Fruit fly (Drosophila melanogaster): ENCODE data around the gene CG18789.

DNA sequence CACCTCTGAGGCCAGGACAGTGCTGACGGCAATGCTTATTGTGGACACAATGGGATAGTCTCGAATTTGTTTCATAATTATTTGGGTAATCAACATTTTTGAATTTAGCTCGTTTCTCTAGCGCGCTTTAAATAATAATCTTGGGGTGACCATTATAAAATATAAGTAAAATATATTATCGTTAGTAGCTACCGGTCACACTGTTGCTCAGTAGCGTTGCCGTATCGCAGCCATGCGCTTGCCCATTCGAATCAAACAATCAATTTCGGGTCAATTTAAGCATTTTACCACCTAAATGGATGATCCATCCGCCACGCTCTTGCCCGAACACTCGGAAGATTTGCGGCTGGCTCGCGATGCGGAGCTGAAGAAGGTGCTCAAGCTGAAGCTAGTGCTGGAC lies 5.5 kb downstream of the CG18789 start, which contains the start of the genes zuc and dgt2:
- TF ChIP-seq CG6276 (GFP tag; optimal IDR thresholded peaks at IDR 0.05) (no peak), acj6 (GFP tag; optimal IDR thresholded peaks at IDR 0.05) (no peak), Gug (GFP tag; IDR thresholded peaks at IDR 0.05) (no peak), CG15336 (GFP tag; IDR thresholded peaks at IDR 0.05) (no peak), net (GFP tag; optimal IDR thresholded peaks at IDR 0.05) (no peak), Hr39 (GFP tag; optimal IDR thresholded peaks at IDR 0.05) (no peak), fd85E (GFP tag; optimal IDR thresholded peaks at IDR 0.05) (no peak), salr (GFP tag; optimal IDR thresholded peaks at IDR 0.05) (no peak), dac (GFP tag; optimal IDR thresholded peaks at IDR 0.05) (no peak)

Data from whole organism, prepupa.